Fruit fly (Drosophila melanogaster): Measurements from ENCODE around the gene kst.

kst gene

DNA sequence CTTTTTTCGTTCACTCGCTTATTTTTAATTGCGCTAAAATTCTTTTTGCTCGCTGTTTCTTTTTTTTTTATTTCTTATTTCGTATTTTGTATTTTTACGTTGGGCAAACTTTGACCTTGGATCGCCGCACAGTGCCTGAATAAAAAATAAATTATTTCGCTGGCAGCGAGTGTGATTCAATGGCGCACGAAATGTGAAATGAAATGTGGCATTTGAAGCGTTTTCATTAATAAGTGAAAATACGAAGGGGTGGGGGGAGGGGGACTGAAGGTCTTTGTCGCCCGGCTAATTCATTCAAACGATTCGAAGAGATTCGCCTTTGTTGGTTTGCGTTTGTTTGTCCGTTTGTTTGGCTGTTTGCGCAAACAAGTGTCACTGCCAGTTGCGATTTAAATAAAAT lies 70.8 kb downstream of the kst start:
- no peak for TF ChIP-seq psq (optimal IDR thresholded peaks at IDR 0.05)
- TF ChIP-seq Sin3A (optimal IDR thresholded peaks at IDR 0.05): no peak
- no peak for TF ChIP-seq Myc (optimal IDR thresholded peaks at IDR 0.05)
- no peak for TF ChIP-seq insv (optimal IDR thresholded peaks at IDR 0.05)
- TF ChIP-seq h (optimal IDR thresholded peaks at IDR 0.05): no peak
- TF ChIP-seq ttk (optimal IDR thresholded peaks at IDR 0.05): no peak

DNA sequence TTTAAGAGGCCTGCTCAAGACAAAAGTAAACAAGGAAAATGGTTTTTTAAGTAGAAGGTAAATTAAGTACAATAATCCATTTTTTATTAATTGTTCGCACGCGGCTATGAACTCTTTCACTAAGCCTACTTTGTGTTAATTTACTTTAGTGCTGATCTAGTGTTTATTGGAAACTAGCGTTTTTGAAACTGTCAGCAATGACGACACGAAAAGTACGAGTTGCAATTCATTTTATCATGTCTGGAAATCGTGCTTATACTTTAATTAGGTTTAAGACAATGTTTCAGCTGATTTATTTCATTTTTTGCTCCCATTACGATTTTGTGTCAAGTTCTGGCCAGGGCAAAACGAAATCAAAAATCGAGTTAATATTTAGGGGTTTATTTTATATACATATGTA lies 71.6 kb downstream of the kst start:
- TF ChIP-seq Myc (optimal IDR thresholded peaks at IDR 0.05) (no peak), psq (optimal IDR thresholded peaks at IDR 0.05) (no peak), Sin3A (optimal IDR thresholded peaks at IDR 0.05) (no peak), h (optimal IDR thresholded peaks at IDR 0.05) (no peak), insv (optimal IDR thresholded peaks at IDR 0.05) (no peak), ttk (optimal IDR thresholded peaks at IDR 0.05) (no peak)

DNA sequence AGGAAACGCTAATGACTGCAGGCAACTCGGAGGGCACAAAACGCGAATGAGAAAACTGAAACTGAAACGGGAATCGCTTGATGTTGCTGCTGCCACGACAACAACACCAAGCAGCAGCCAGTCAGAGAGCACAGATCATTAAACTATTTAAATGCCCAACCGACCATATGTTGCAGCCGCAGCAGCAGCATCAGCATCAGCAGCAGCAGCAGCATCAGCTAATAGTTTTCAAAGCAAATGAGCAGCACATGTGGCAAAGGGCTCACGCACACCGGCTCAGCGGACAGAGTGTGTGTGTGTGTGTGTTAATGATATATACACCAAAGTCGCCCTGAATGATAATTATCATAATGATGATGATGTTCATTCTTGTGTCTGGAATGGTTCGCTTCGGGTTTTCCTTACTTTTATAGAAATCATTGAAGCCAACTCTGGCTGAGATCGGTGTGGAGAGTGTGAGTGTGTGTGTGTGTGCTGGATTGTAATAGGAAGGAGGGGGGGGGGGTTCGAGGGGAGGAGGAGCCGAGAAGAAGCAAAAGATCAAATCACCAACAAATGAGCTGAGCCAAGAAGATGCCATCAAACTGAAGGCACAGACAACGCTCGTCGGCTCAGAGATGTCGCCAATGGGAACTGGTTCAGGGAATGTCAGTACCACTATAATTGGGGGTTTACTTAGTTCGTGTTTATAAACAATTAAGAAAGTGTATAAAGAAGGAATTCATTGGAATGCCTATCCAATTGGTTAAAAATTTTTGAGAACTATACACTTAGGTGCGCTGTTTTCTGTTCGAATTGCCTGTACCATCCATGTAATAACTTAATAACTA lies 72.4 kb downstream of the kst start:
- TF ChIP-seq Myc (optimal IDR thresholded peaks at IDR 0.05) (no peak), psq (optimal IDR thresholded peaks at IDR 0.05) (no peak), Sin3A (optimal IDR thresholded peaks at IDR 0.05) (no peak), ttk (optimal IDR thresholded peaks at IDR 0.05) (no peak)

DNA sequence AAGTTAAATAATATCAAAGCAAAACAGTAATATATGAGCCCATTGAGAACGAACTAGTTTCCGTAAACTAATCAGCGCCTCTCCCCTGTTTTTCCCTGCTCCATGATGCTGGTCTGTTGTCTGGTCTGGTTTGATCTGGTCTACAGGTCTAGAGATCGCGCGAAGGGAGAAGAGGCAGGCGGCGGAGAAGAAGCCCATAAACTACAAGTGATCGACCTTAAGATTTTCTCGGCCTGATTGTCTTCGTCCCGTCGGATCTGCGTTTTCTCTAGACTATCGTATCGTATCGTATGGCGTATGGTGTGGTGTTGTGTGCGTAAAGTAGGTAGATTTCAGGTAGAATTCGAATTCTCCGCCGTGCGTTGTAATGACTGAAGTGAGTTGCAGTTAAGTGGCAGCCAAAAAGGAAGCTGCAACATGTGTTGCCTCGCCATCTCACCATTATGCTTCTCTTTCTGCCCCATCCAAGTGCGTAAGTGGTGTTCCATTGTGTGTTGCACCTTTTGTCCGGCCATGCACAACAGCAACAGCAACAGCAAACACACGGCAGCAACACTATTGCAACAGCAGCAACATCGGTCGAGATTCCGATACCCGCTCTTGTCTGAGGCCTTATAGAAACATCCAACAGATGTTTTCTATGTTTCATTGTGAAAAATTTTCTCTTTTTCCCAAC lies 73.1 kb downstream of the kst start:
- TF ChIP-seq psq (optimal IDR thresholded peaks at IDR 0.05): no peak

DNA sequence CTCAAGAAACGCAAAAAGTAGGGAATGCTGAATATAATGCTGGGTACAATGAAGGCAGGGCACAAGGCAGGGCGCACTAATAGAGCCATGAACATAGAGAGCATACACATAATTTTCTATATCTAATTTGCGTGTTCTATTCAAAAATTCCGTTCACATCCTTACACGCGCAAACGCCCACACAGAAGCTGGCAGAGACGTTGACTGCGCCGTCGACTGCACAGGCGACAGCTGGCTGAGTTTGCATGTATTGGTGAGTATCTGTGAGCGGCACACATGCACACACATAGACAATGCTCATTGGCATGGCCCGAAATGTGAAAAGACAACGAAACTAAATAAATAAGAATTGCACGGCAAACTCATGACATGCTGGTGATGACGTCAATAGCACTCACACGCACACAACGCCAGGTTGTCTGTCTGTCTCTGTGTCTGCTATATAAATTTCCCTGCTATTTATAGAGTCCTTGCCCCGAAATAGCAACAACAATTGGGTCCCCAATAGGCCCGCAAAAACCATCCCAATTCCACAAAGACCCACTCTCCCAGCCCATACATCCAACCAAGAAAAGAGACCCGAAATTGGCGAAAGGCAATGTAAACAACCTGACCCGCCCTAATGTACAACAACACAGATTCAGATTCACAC lies 74.4 kb downstream of the kst start:
- TF ChIP-seq ttk (optimal IDR thresholded peaks at IDR 0.05) (no peak), insv (optimal IDR thresholded peaks at IDR 0.05) (no peak), Myc (optimal IDR thresholded peaks at IDR 0.05) (no peak)

DNA sequence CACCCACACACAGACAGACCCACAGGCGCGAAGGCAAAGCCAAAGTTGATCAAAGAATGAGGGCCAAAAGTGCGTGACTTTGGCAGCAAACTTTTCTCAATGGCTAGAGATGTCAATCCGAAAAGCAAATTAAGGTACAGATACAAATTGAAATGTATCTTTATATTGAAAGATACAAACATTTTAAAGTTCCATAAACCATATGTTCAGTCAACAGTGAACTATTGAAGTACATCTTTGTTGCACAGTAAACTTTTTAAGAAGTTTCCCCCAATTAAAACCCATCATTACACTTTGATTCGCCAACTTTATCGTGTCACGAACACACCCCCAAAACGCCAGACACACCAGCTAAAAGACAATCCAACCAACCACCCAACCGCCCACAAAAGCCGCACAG lies 75.0 kb downstream of the kst start:
- TF ChIP-seq psq (optimal IDR thresholded peaks at IDR 0.05): no peak

DNA sequence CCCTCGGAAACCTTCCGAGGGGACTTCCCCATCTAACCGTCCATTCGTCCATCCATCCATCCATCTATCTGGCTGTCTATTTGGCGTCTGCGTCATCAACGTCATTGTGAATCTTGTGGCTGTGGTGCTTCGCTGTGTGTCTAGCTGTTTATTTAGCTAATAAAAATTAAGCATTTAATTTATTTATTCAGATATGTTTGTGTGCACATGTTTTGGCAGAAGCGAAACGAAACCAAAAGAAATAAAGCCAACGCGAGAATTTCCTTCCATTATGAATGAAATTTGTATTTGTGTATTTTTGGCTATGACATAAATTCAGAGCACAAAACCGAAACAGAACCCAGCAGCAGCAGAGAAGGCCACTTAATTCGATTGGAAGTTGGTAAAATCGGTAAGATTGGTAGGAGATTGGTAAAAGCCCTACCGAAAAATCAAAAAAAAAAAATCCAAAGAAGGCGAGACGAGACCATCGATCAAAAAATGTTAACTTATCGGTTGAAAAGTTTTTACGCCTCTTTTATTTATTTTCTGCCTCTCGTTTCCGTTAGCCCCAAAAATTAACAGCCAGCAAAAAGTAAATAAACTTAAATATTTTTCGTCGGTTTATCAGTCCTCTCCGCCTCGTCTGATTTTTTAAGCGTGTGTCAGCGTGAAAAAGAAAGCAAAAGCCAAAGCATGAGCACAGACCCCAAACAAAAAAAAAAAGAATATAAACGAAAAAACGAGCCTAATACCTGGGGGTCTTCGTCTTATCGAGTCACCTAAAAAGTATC lies 78.3 kb downstream of the kst start:
- no peak for TF ChIP-seq h (optimal IDR thresholded peaks at IDR 0.05)

DNA sequence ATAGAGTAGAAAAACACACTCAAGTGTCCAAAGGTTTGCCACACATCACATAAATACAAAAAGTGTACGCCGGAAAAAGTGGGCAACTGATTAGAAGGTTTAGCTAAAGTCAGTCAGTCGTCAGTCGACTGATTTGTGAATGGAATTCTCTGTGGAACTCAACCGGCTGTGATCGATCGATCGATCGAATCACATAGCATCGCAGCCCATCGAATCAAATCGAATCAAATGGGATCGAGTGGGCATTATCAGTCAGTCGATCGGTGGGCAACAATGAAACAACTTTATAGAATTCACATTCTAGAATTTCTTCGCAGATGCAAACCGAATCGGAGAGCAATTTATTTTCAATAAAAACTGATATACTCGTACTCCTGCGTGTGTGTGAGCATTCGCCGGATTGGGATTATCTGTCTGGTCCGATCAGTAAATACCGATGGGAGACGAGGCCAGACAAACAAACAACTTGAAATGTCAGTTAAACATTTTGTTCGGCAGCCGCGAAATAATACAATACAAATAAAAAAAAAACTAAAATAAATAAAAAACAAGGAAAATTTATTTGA lies 79.1 kb downstream of the kst start:
- TF ChIP-seq Sin3A (optimal IDR thresholded peaks at IDR 0.05) (no peak), insv (optimal IDR thresholded peaks at IDR 0.05) (no peak), psq (optimal IDR thresholded peaks at IDR 0.05) (no peak), h (optimal IDR thresholded peaks at IDR 0.05) (no peak), ttk (optimal IDR thresholded peaks at IDR 0.05) (no peak), Myc (optimal IDR thresholded peaks at IDR 0.05) (no peak)

DNA sequence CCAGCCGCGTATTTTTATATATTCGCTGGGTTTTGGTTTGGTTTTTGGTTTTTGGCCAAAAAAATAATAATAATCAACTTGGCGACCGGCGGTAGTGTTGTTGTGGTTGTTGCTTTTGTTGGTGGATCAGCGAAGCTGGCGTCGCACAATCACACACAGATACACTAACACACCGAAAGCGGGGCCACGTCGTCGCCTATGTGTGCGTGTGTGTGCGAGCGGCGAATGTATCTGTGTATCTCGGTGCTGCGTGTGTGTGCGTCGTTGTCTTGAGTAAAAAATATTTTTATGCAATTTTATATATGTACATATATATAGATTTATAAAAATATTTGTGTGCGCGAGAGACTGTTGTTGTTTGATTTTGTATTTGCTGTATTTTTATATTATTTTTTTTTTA lies 80.5 kb downstream of the kst start:
- TF ChIP-seq psq (optimal IDR thresholded peaks at IDR 0.05): no peak
- TF ChIP-seq h (optimal IDR thresholded peaks at IDR 0.05): no peak
- TF ChIP-seq insv (optimal IDR thresholded peaks at IDR 0.05): no peak
- TF ChIP-seq ttk (optimal IDR thresholded peaks at IDR 0.05): no peak
- TF ChIP-seq Myc (optimal IDR thresholded peaks at IDR 0.05): no peak
- no peak for TF ChIP-seq Sin3A (optimal IDR thresholded peaks at IDR 0.05)

Data from Kc167 (cell line).